Fruit fly (Drosophila melanogaster) whole organism, embryonic: ENCODE measurements around the gene Fancd2.

Source experiments
- CG14860 ChIP-seq: fragments of 200-800 bp; sonication (Bioruptor generic); IDR thresholded peaks from 3 replicates; pipeline ENCODE4 v1.3.6; 2022; ENCODE audit warnings: missing biosample characterization, missing genetic modification characterization; ENCODE audit not compliant: partially characterized antibody
- CG33213 ChIP-seq: fragments of 200-800 bp; sonication (Bioruptor generic); optimal IDR thresholded peaks from 3 replicates; lab custom pipeline; 2016; ENCODE audit warnings: missing biosample characterization, missing genetic modification characterization
- CG6854 ChIP-seq: fragments of 200-800 bp; sonication (Bioruptor generic); optimal IDR thresholded peaks from 3 replicates; lab custom pipeline; 2017; ENCODE audit warnings: missing biosample characterization, mild to moderate bottlenecking, missing genetic modification characterization
- esg ChIP-seq: fragments of 200-800 bp; sonication (Bioruptor generic); conservative IDR thresholded peaks from 2 replicates; pipeline ENCODE4 v1.3.6; 2022; ENCODE audit warnings: missing biosample characterization, missing genetic modification characterization

DNA sequence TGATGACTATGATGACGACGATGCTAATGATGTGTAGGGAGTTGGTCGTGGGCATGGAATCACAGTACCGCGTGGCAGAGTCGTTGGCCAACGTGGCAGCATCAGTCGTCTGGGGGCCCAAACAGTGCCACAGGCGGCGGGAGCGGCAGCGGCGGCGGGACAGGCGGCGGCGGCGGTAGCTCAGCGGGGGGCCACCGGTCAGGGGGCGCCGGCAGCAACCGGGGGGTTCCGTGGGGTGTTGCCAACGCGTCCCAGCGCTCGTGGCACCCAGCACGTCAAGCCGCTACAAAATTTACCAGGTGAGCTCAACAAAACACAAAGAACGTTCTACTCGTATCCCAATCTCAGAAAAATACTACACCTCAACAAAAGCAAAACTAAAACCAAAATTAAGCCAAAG lies 13.7 kb downstream of the Fancd2 start:
- no peak for TF ChIP-seq CG6854 (GFP tag; lab: Kevin White, UChicago)
- TF ChIP-seq CG14860 (GFP tag; lab: Robert Waterston, UW), result no peak
- no peak for TF ChIP-seq CG33213 (GFP tag; lab: Kevin White, UChicago)
- TF ChIP-seq esg (GFP tag; lab: Robert Waterston, UW), result no peak
